Fruit fly (Drosophila melanogaster) whole organism, embryonic: ENCODE results near the gene Actn3.

Experiments
- Adf1 ChIP-seq: fragments of 200-800 bp; sonication (Bioruptor generic); IDR thresholded peaks from 2 replicates; pipeline ENCODE4 v1.3.6; 2022; ENCODE audit warnings: missing biosample characterization, missing genetic modification characterization
- Awh ChIP-seq: fragments of 200-800 bp; sonication (Bioruptor generic); IDR thresholded peaks from 2 replicates; pipeline ENCODE4, ENCODE4 v1.3.6; 2022; ENCODE audit warnings: missing biosample characterization, missing genetic modification characterization
- CG10274 ChIP-seq: fragments of 200-800 bp; sonication (Bioruptor generic); optimal IDR thresholded peaks from 3 replicates; lab custom pipeline; 2017; ENCODE audit warnings: missing biosample characterization, mild to moderate bottlenecking, missing genetic modification characterization
- CG10321 ChIP-seq: fragments of 200-800 bp; sonication (Bioruptor generic); IDR thresholded peaks from 2 replicates; pipeline ENCODE4 v1.3.6; 2022; ENCODE audit warnings: missing biosample characterization, missing genetic modification characterization
- CG10654 ChIP-seq: fragments of 200-800 bp; sonication (Bioruptor generic); optimal IDR thresholded peaks from 2 replicates; lab custom pipeline; 2016; ENCODE audit warnings: missing biosample characterization, missing genetic modification characterization
- CG10979 ChIP-seq: fragments of 200-800 bp; sonication (Bioruptor generic); optimal IDR thresholded peaks from 2 replicates; lab custom pipeline; 2018; ENCODE audit warnings: missing biosample characterization, mild to moderate bottlenecking, missing genetic modification characterization, moderate library complexity
- CG11695 ChIP-seq: fragments of 200-800 bp; sonication (Bioruptor generic); IDR thresholded peaks from 3 replicates; pipeline ENCODE4 v1.3.6; 2022; ENCODE audit warnings: missing biosample characterization, missing genetic modification characterization
- CG14014 ChIP-seq: fragments of 200-800 bp; sonication (Bioruptor generic); IDR thresholded peaks from 2 replicates; pipeline ENCODE4 v1.3.6; 2022; ENCODE audit warnings: missing biosample characterization, missing genetic modification characterization
- CG17328 ChIP-seq: fragments of 200-800 bp; sonication (Bioruptor generic); IDR thresholded peaks from 2 replicates; pipeline ENCODE4 v1.3.6; 2022; ENCODE audit warnings: missing biosample characterization, missing genetic modification characterization
- CG17359 ChIP-seq: fragments of 200-800 bp; sonication (Bioruptor generic); optimal IDR thresholded peaks from 3 replicates; lab custom pipeline; 2018; ENCODE audit warnings: missing biosample characterization, mild to moderate bottlenecking, missing genetic modification characterization, moderate library complexity
- CG2116 ChIP-seq: fragments of 200-800 bp; sonication (Bioruptor generic); optimal IDR thresholded peaks from 3 replicates; lab custom pipeline; 2018; ENCODE audit warnings: missing biosample characterization, mild to moderate bottlenecking, missing genetic modification characterization
- CG32767 ChIP-seq: fragments of 200-800 bp; sonication (Bioruptor generic); IDR thresholded peaks from 2 replicates; pipeline ENCODE4 v1.3.6; 2022; ENCODE audit warnings: missing biosample characterization, missing genetic modification characterization
- CG3281 ChIP-seq: fragments of 200-800 bp; sonication (Bioruptor generic); optimal IDR thresholded peaks from 3 replicates; lab custom pipeline; 2017; ENCODE audit warnings: missing biosample characterization, mild to moderate bottlenecking, missing genetic modification characterization
- CG34422 ChIP-seq: fragments of 200-800 bp; sonication (Bioruptor generic); IDR thresholded peaks from 3 replicates; pipeline ENCODE4 v1.3.6; 2022; ENCODE audit warnings: missing biosample characterization, missing genetic modification characterization
- CG4282 ChIP-seq: fragments of 200-800 bp; sonication (Bioruptor generic); optimal IDR thresholded peaks from 2 replicates; lab custom pipeline; 2016; ENCODE audit warnings: missing biosample characterization, missing genetic modification characterization
- CG4617 ChIP-seq: fragments of 200-800 bp; sonication (Bioruptor generic); optimal IDR thresholded peaks from 3 replicates; lab custom pipeline; 2016; ENCODE audit warnings: missing biosample characterization, missing genetic modification characterization, borderline replicate concordance
- CG7928 ChIP-seq: fragments of 200-800 bp; sonication (Bioruptor generic); optimal IDR thresholded peaks from 2 replicates; lab custom pipeline; 2017; ENCODE audit warnings: missing biosample characterization, mild to moderate bottlenecking, missing genetic modification characterization
- CrebB ChIP-seq: fragments of 200-800 bp; sonication (Bioruptor generic); optimal IDR thresholded peaks from 3 replicates; lab custom pipeline; 2018; ENCODE audit warnings: missing biosample characterization, mild to moderate bottlenecking, missing genetic modification characterization
- Fer2 ChIP-seq: fragments of 200-800 bp; sonication (Bioruptor generic); optimal IDR thresholded peaks from 2 replicates; lab custom pipeline; 2018; ENCODE audit warnings: missing biosample characterization, mild to moderate bottlenecking, missing genetic modification characterization, moderate library complexity
- Gsc ChIP-seq: fragments of 200-800 bp; sonication (Bioruptor generic); IDR thresholded peaks from 2 replicates; pipeline ENCODE4 v1.3.6; 2022; ENCODE audit warnings: missing biosample characterization, missing genetic modification characterization
- H2.0 ChIP-seq: fragments of 200-800 bp; sonication (Bioruptor generic); IDR thresholded peaks from 2 replicates; pipeline ENCODE4 v1.3.6; 2022; ENCODE audit warnings: missing biosample characterization, missing genetic modification characterization
- HLH3B ChIP-seq: fragments of 200-800 bp; sonication (Bioruptor generic); IDR thresholded peaks from 2 replicates; pipeline ENCODE4 v1.3.6; 2022; ENCODE audit warnings: missing biosample characterization, missing genetic modification characterization
- HLH54F ChIP-seq: fragments of 200-800 bp; sonication (Bioruptor generic); optimal IDR thresholded peaks from 3 replicates; lab custom pipeline; 2016; ENCODE audit warnings: missing biosample characterization, missing genetic modification characterization
- HLHmδ ChIP-seq: fragments of 200-800 bp; sonication (Bioruptor generic); optimal IDR thresholded peaks from 2 replicates; lab custom pipeline; 2018; ENCODE audit warnings: missing biosample characterization, mild to moderate bottlenecking, missing genetic modification characterization, moderate library complexity
- HmgD ChIP-seq: fragments of 200-800 bp; sonication (Bioruptor generic); optimal IDR thresholded peaks from 3 replicates; lab custom pipeline; 2016; ENCODE audit warnings: missing biosample characterization, missing genetic modification characterization
- Lpt ChIP-seq: fragments of >200 bp; optimal IDR thresholded peaks from 2 replicates; lab custom pipeline; 2018; ENCODE audit warnings: missing biosample characterization, missing genetic modification characterization
- Max ChIP-seq: fragments of 200-800 bp; sonication (Bioruptor generic); optimal IDR thresholded peaks from 2 replicates; lab custom pipeline; 2016; ENCODE audit warnings: missing biosample characterization, mild to moderate bottlenecking, missing genetic modification characterization
- Myb ChIP-seq: fragments of 200-800 bp; sonication (Bioruptor generic); optimal IDR thresholded peaks from 2 replicates; lab custom pipeline; 2016; ENCODE audit warnings: missing biosample characterization, missing genetic modification characterization
- Neu2 ChIP-seq: fragments of 200-800 bp; sonication (Bioruptor generic); optimal IDR thresholded peaks from 3 replicates; lab custom pipeline; 2016; ENCODE audit warnings: missing biosample characterization, missing genetic modification characterization, borderline replicate concordance
- PHDP ChIP-seq: fragments of 200-800 bp; sonication (Bioruptor generic); optimal IDR thresholded peaks from 3 replicates; lab custom pipeline; 2018; ENCODE audit warnings: missing biosample characterization, mild to moderate bottlenecking, missing genetic modification characterization, moderate library complexity
- Usf ChIP-seq: fragments of 200-800 bp; sonication (Bioruptor generic); optimal IDR thresholded peaks from 2 replicates; lab custom pipeline; 2017; ENCODE audit warnings: missing genotype, missing biosample characterization, missing genetic modification characterization
- Xbp1 ChIP-seq: fragments of 200-800 bp; sonication (Bioruptor generic); optimal IDR thresholded peaks from 3 replicates; lab custom pipeline; 2016; ENCODE audit warnings: missing biosample characterization, mild to moderate bottlenecking, missing genetic modification characterization
- ap ChIP-seq: fragments of 200-800 bp; sonication (Bioruptor generic); IDR thresholded peaks from 2 replicates; pipeline ENCODE4 v1.3.6; 2022; ENCODE audit warnings: missing biosample characterization, missing genetic modification characterization
- chinmo ChIP-seq: fragments of 200-800 bp; sonication (Bioruptor generic); IDR thresholded peaks from 4 replicates; pipeline ENCODE4 v1.3.6; 2022; ENCODE audit warnings: missing biosample characterization, missing genetic modification characterization; ENCODE audit not compliant: partially characterized antibody
- dpn ChIP-seq, 2 experiments: fragments of 200-800 bp; sonication (Bioruptor generic); optimal IDR thresholded peaks; 3 replicates each; lab custom pipeline; 2016; ENCODE audit warnings: missing biosample characterization in 2 of 2, missing genetic modification characterization in 2 of 2
- esg ChIP-seq: fragments of 200-800 bp; sonication (Bioruptor generic); conservative IDR thresholded peaks from 2 replicates; pipeline ENCODE4 v1.3.6; 2022; ENCODE audit warnings: missing biosample characterization, missing genetic modification characterization
- eve ChIP-seq, 2 experiments: fragments of >200 bp; optimal IDR thresholded peaks; 2 replicates each; lab custom pipeline; 2017; ENCODE audit warnings: missing biosample characterization in 2 of 2, missing genetic modification characterization in 2 of 2
- gfzf ChIP-seq: fragments of 200-800 bp; sonication (Bioruptor generic); optimal IDR thresholded peaks from 2 replicates; lab custom pipeline; 2016; ENCODE audit warnings: missing biosample characterization, mild to moderate bottlenecking, missing genetic modification characterization, moderate library complexity
- jumu ChIP-seq: fragments of 200-800 bp; sonication (Bioruptor generic); optimal IDR thresholded peaks from 3 replicates; lab custom pipeline; 2016; ENCODE audit warnings: missing biosample characterization, missing genetic modification characterization
- kah ChIP-seq: fragments of 200-800 bp; sonication (Bioruptor generic); optimal IDR thresholded peaks from 2 replicates; lab custom pipeline; 2018; ENCODE audit warnings: missing biosample characterization, mild to moderate bottlenecking, missing genetic modification characterization
- lab ChIP-seq: fragments of 200-800 bp; sonication (Bioruptor generic); optimal IDR thresholded peaks from 3 replicates; lab custom pipeline; 2017; ENCODE audit warnings: missing biosample characterization, missing genetic modification characterization, mild to moderate bottlenecking, moderate library complexity, missing genetic modification reagents
- nom ChIP-seq: fragments of 200-800 bp; sonication (Bioruptor generic); optimal IDR thresholded peaks from 2 replicates; lab custom pipeline; 2017; ENCODE audit warnings: missing biosample characterization, missing genetic modification characterization, mild to moderate bottlenecking, moderate library complexity, missing genetic modification reagents
- pho ChIP-seq: fragments of 200-800 bp; sonication (Bioruptor generic); optimal IDR thresholded peaks from 2 replicates; lab custom pipeline; 2016; ENCODE audit warnings: missing biosample characterization, missing genetic modification characterization
- sens ChIP-seq: fragments of 200-800 bp; sonication (Bioruptor generic); peaks from one replicate; lab custom pipeline; 2016; ENCODE audit warnings: missing biosample characterization, missing genetic modification characterization
- slbo ChIP-seq: fragments of 200-800 bp; sonication (Bioruptor generic); IDR thresholded peaks from 2 replicates; pipeline ENCODE4 v1.3.6; 2022; ENCODE audit warnings: missing biosample characterization, missing genetic modification characterization
- stc ChIP-seq: fragments of 200-800 bp; sonication (Bioruptor generic); IDR thresholded peaks from 2 replicates; pipeline ENCODE4 v1.3.6; 2022; ENCODE audit warnings: missing biosample characterization, missing genetic modification characterization
- ttk ChIP-seq: fragments of 200-800 bp; sonication (Bioruptor generic); IDR thresholded peaks from 2 replicates; pipeline ENCODE4 v2.1.2; 2022; ENCODE audit warnings: missing biosample characterization, missing genetic modification characterization
- wdn ChIP-seq: fragments of 200-800 bp; sonication (Bioruptor generic); IDR thresholded peaks from 2 replicates; pipeline ENCODE4 v1.3.6; 2022; ENCODE audit warnings: missing biosample characterization, missing genetic modification characterization
- wek ChIP-seq: fragments of 200-800 bp; sonication (Bioruptor generic); optimal IDR thresholded peaks from 3 replicates; lab custom pipeline; 2018; ENCODE audit warnings: missing biosample characterization, mild to moderate bottlenecking, missing genetic modification characterization, moderate library complexity
- wor ChIP-seq: fragments of 200-800 bp; sonication (Bioruptor generic); IDR thresholded peaks from 2 replicates; pipeline ENCODE4 v1.3.6; 2022; ENCODE audit warnings: missing biosample characterization, missing genetic modification characterization

Actn3 gene

DNA sequence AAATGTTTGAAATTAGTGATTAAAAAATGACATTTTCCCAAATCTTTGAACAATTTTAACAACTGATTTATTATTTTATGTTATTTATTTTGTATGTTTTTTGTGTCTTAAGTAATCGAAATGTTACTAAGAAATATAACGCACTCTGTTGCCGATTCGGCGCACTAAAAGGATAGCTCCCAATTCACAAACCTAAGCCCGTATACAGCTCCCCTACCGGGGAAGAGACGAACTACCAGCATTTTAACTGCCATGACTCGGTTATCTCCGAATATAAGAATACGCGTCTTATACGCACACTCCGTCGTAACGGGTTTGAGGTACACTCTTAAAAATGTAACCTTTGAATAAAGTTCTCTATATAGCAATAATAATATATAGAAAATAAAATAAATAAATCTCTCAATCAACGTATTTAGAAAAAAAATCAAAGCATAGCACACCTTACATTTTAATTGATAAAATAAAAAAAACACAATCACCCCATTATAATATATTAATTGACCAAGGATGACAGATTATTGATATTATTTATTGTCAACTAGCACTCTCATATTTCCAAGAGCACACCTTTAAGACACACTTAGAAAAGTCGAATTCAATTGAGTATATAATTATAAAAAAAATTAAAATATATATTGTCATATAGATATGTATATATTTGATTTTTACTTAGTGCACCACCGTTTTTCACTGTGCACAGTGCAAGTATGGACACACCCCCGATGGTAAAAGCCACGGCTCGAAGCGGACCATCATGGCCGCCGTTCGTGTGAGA is 19.6 kb downstream of the Actn3 start (continued):
- TF ChIP-seq ttk (GFP tag; lab: Robert Waterston, UW) (peak; percentile 78), Adf1 (GFP tag; lab: Robert Waterston, UW) (peak; percentile 23; the same call in 1 of the 2 replicates), Gsc (GFP tag; lab: Robert Waterston, UW) (no peak), chinmo (GFP tag; lab: Robert Waterston, UW) (0 out of 4 replicates have a peak, but pooled peaks have one; percentile 45), kah (GFP tag; lab: Kevin White, UChicago) (peak; percentile 48), wdn (GFP tag; lab: Robert Waterston, UW) (no peak), CG17328 (GFP tag; lab: Robert Waterston, UW) (peak; percentile 64), nom (GFP tag; lab: Kevin White, UChicago) (no peak), CG4282 (GFP tag; lab: Kevin White, UChicago) (no peak), lab (GFP tag; lab: Kevin White, UChicago) (peak; percentile 82), ap (GFP tag; lab: Robert Waterston, UW) (no peak), CG34422 (GFP tag; lab: Robert Waterston, UW) (no peak), CG14014 (GFP tag; lab: Robert Waterston, UW) (peak; percentile 42; the same call in 1 of the 2 replicates), HLHmδ (no peak), HLH3B (GFP tag; lab: Robert Waterston, UW) (peak; percentile 68), CG10274 (GFP tag; lab: Kevin White, UChicago) (peak; percentile 24), Myb (GFP tag; lab: Kevin White, UChicago) (peak; percentile 36), HmgD (peak; percentile 32), jumu (no peak), Awh (GFP tag; lab: Robert Waterston, UW) (no peak; the same call in 1 of the 2 replicates), CG11695 (GFP tag; lab: Robert Waterston, UW) (peak; percentile 77; the same call in 2 of the 3 replicates), Usf (GFP tag; lab: Kevin White, UChicago) (peak; percentile 73), dpn (GFP tag; optimal IDR thresholded peaks at IDR 0.05; lab: Kevin White, UChicago) (peak in 1 of 2 experiments; percentile 72), wor (GFP tag; lab: Robert Waterston, UW) (peak; percentile 39), Xbp1 (GFP tag; lab: Kevin White, UChicago) (peak; percentile 76), stc (GFP tag; lab: Robert Waterston, UW) (peak; percentile 58), wek (GFP tag; lab: Kevin White, UChicago) (no peak), CG17359 (tag; lab: Kevin White, UChicago) (no peak), CrebB (peak; percentile 22), CG10654 (GFP tag; lab: Kevin White, UChicago) (peak; percentile 72), PHDP (peak; percentile 84), sens (peak; percentile 89), Lpt (GFP tag; lab: Kevin White, UChicago) (no peak), slbo (GFP tag; lab: Robert Waterston, UW) (peak; percentile 59; the same call in 1 of the 2 replicates), CG32767 (GFP tag; lab: Robert Waterston, UW) (peak; percentile 78; the same call in 1 of the 2 replicates), CG2116 (GFP tag; lab: Kevin White, UChicago) (peak; percentile 61), HLH54F (no peak), CG7928 (GFP tag; lab: Kevin White, UChicago) (no peak), Neu2 (GFP tag; lab: Kevin White, UChicago) (no peak), eve (GFP tag; optimal IDR thresholded peaks at IDR 0.05; lab: Kevin White, UChicago) (no peak), CG3281 (GFP tag; lab: Kevin White, UChicago) (peak; percentile 88), pho (no peak), gfzf (GFP tag; lab: Kevin White, UChicago) (peak; percentile 5), Fer2 (tag; lab: Kevin White, UChicago) (peak; percentile 37), esg (GFP tag; lab: Robert Waterston, UW) (peak; percentile 68), H2.0 (GFP tag; lab: Robert Waterston, UW) (peak; percentile 67), CG10979 (tag; lab: Kevin White, UChicago) (peak; percentile 91), CG4617 (peak; percentile 2), Max (GFP tag; lab: Kevin White, UChicago) (no peak), CG10321 (GFP tag; lab: Robert Waterston, UW) (no peak)
